Fruit fly (Drosophila melanogaster) whole organism, pupa: ENCODE measurements around the gene GCS1.
A peak's percentile ranks its signal among the peaks of the same experiment; 100 is the strongest.

Experiments
- CG10348 ChIP-seq: fragments of 200-800 bp; sonication (Bioruptor generic); IDR thresholded peaks from 2 replicates; pipeline ENCODE4 v1.3.6; 2022; ENCODE audit warnings: missing biosample characterization, missing genetic modification characterization
- CG12605 ChIP-seq: fragments of 200-800 bp; sonication (Bioruptor generic); IDR thresholded peaks from 2 replicates; pipeline ENCODE4 v1.3.6; 2022; ENCODE audit warnings: missing biosample characterization, missing genetic modification characterization
- CG13204 ChIP-seq: fragments of 200-800 bp; sonication (Bioruptor generic); optimal IDR thresholded peaks from 2 replicates; lab custom pipeline; 2018; ENCODE audit warnings: missing biosample characterization, mild to moderate bottlenecking, missing genetic modification characterization, moderate library complexity
- CG14655 ChIP-seq: fragments of 200-800 bp; sonication (Bioruptor generic); optimal IDR thresholded peaks from 3 replicates; lab custom pipeline; 2017; ENCODE audit warnings: mild to moderate bottlenecking, missing biosample characterization, missing genetic modification reagents, missing genetic modification characterization
- CG15710 ChIP-seq: fragments of 200-800 bp; sonication (Bioruptor generic); optimal IDR thresholded peaks from 2 replicates; lab custom pipeline; 2018; ENCODE audit warnings: missing biosample characterization, mild to moderate bottlenecking, missing genetic modification characterization, moderate library complexity
- CG17806 ChIP-seq: fragments of 200-800 bp; sonication (Bioruptor generic); optimal IDR thresholded peaks from 2 replicates; lab custom pipeline; 2018; ENCODE audit warnings: missing biosample characterization, mild to moderate bottlenecking, missing genetic modification characterization, moderate library complexity
- CG32121 ChIP-seq: fragments of 200-800 bp; sonication (Bioruptor generic); IDR thresholded peaks from 2 replicates; pipeline ENCODE4 v1.3.6; 2022; ENCODE audit warnings: missing biosample characterization, missing genetic modification characterization
- CG34367 ChIP-seq: fragments of 200-800 bp; sonication (Bioruptor generic); optimal IDR thresholded peaks from 2 replicates; lab custom pipeline; 2018; ENCODE audit warnings: missing biosample characterization, mild to moderate bottlenecking, missing genetic modification characterization
- CG4496 ChIP-seq: fragments of 200-800 bp; sonication (Bioruptor generic); IDR thresholded peaks from 3 replicates; pipeline ENCODE4 v1.3.6; 2022; ENCODE audit warnings: missing biosample characterization, missing genetic modification characterization
- CG8159 ChIP-seq: fragments of 200-800 bp; sonication (Bioruptor generic); optimal IDR thresholded peaks from 3 replicates; lab custom pipeline; 2018; ENCODE audit warnings: missing biosample characterization, mild to moderate bottlenecking, missing genetic modification characterization, moderate library complexity
- CG8301 ChIP-seq: fragments of 200-800 bp; sonication (Bioruptor generic); optimal IDR thresholded peaks from 2 replicates; lab custom pipeline; 2018; ENCODE audit warnings: missing biosample characterization, mild to moderate bottlenecking, missing genetic modification characterization
- CG9948 ChIP-seq: fragments of 200-800 bp; sonication (Bioruptor generic); optimal IDR thresholded peaks from 2 replicates; lab custom pipeline; 2018; ENCODE audit warnings: missing biosample characterization, mild to moderate bottlenecking, missing genetic modification characterization, moderate library complexity
- D1 ChIP-seq: fragments of 200-800 bp; sonication (Bioruptor generic); optimal IDR thresholded peaks from 2 replicates; lab custom pipeline; 2018; ENCODE audit warnings: missing biosample characterization, mild to moderate bottlenecking, missing genetic modification characterization, moderate library complexity
- EcR ChIP-seq: fragments of 200-800 bp; sonication (Bioruptor generic); optimal IDR thresholded peaks from 3 replicates; lab custom pipeline; 2019; ENCODE audit warnings: missing biosample characterization, missing genetic modification characterization, mild to moderate bottlenecking, moderate library complexity, missing genetic modification reagents
- Ets98B ChIP-seq: fragments of 200-800 bp; sonication (Bioruptor generic); IDR thresholded peaks from 2 replicates; pipeline ENCODE4 v1.3.6; 2022; ENCODE audit warnings: missing biosample characterization, missing genetic modification characterization
- Pif1A ChIP-seq: fragments of 200-800 bp; sonication (Bioruptor generic); optimal IDR thresholded peaks from 3 replicates; lab custom pipeline; 2016; ENCODE audit warnings: missing biosample characterization, missing genetic modification characterization
- Pif1B ChIP-seq: fragments of 200-800 bp; sonication (Bioruptor generic); optimal IDR thresholded peaks from 3 replicates; lab custom pipeline; 2016; ENCODE audit warnings: missing biosample characterization, missing genetic modification characterization
- Snoo ChIP-seq: fragments of 200-800 bp; sonication (Bioruptor generic); optimal IDR thresholded peaks from 3 replicates; lab custom pipeline; 2017; ENCODE audit warnings: missing biosample characterization, mild to moderate bottlenecking, missing genetic modification characterization, inconsistent platforms
- fd96Ca ChIP-seq: fragments of 200-800 bp; sonication (Bioruptor generic); IDR thresholded peaks from 3 replicates; pipeline ENCODE4 v1.3.6; 2022; ENCODE audit warnings: missing biosample characterization, missing genetic modification characterization
- gl ChIP-seq: fragments of 200-800 bp; sonication (Bioruptor generic); optimal IDR thresholded peaks from 2 replicates; lab custom pipeline; 2018; ENCODE audit warnings: missing biosample characterization, mild to moderate bottlenecking, missing genetic modification characterization
- rn ChIP-seq: fragments of 200-800 bp; sonication (Bioruptor generic); IDR thresholded peaks from 2 replicates; pipeline ENCODE4 v1.3.6; 2022; ENCODE audit warnings: missing biosample characterization, missing genetic modification characterization

GCS1 gene

DNA sequence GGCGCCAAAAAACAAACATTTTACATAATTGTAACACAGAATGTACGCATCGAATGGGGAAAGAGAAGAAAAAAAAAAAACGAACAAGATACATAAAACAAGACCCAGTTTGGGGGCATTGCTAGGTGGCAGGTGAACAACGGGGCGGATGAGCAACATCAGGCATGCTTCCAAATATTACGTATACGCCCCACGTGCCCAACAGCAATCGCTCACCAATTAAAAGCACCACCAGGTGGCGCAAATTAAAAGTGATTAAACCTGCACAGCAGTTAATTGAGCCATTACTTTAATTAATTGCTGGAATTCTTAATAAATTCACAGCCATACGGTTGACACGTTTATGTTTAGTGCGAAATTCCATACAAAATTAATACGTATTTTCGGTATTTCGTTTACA is 37.7 kb upstream of the GCS1 start:
- no peak for TF ChIP-seq CG32121 (GFP tag; lab: Robert Waterston, UW)
- TF ChIP-seq CG34367 (tag; lab: Kevin White, UChicago) = no peak
- no peak for TF ChIP-seq Pif1B (GFP tag; lab: Kevin White, UChicago)
- no peak for TF ChIP-seq CG14655 (GFP tag; lab: Kevin White, UChicago)
- TF ChIP-seq fd96Ca = no peak
- no peak for TF ChIP-seq CG8301 (tag; lab: Kevin White, UChicago)
- no peak for TF ChIP-seq Ets98B (GFP tag; lab: Robert Waterston, UW)
- no peak for TF ChIP-seq rn (GFP tag; lab: Robert Waterston, UW)
- no peak for TF ChIP-seq CG12605
- no peak for TF ChIP-seq gl (tag; lab: Kevin White, UChicago)
- no peak for TF ChIP-seq CG8159
- TF ChIP-seq CG17806 (tag; lab: Kevin White, UChicago) = no peak
- TF ChIP-seq CG10348 (GFP tag; lab: Robert Waterston, UW) = no peak
- TF ChIP-seq CG9948 (tag; lab: Kevin White, UChicago) = no peak
- no peak for TF ChIP-seq EcR (GFP tag; lab: Kevin White, UChicago)
- TF ChIP-seq Snoo (tag; lab: Kevin White, UChicago) = no peak
- TF ChIP-seq CG15710 (tag; lab: Kevin White, UChicago) = no peak
- no peak for TF ChIP-seq D1 (tag; lab: Kevin White, UChicago)
- no peak for TF ChIP-seq CG4496 (GFP tag; lab: Robert Waterston, UW)
- TF ChIP-seq CG13204 (GFP tag; lab: Kevin White, UChicago) = no peak

DNA sequence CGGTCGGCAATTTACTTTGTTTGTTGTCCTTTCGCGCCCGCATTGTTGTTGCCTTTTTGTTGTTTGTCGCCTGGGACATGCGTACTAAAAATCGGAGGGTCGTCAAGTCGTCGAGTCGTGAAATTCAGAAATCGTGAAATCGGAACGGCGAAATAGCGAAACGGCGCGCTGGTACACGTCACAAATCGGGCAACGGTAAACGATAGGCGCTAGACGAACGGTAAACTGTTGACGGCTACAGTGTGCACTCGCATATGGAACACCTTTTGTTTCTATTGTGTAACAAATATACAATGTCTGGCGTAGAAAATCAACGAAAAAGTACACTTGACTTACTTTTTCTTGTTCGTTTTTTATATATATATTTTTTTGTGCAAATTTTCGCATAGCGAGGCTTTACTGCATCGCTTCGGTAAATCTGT is 36.2 kb upstream of the GCS1 start:
- TF ChIP-seq CG10348 (GFP tag; lab: Robert Waterston, UW) (no peak), Ets98B (GFP tag; lab: Robert Waterston, UW) (peak; percentile 40), Snoo (tag; lab: Kevin White, UChicago) (no peak), CG15710 (tag; lab: Kevin White, UChicago) (peak; percentile 47), CG8159 (peak; percentile 45), CG17806 (tag; lab: Kevin White, UChicago) (peak; percentile 38), fd96Ca (peak; percentile 68; the same call in 2 of the 3 replicates), gl (tag; lab: Kevin White, UChicago) (no peak), D1 (tag; lab: Kevin White, UChicago) (no peak), CG14655 (GFP tag; lab: Kevin White, UChicago) (peak; percentile 23), CG13204 (GFP tag; lab: Kevin White, UChicago) (no peak), Pif1A (GFP tag; lab: Kevin White, UChicago) (peak; percentile 19), rn (GFP tag; lab: Robert Waterston, UW) (no peak), CG9948 (tag; lab: Kevin White, UChicago) (peak; percentile 28), CG34367 (tag; lab: Kevin White, UChicago) (peak; percentile 11), EcR (GFP tag; lab: Kevin White, UChicago) (no peak), CG12605 (no peak), CG4496 (GFP tag; lab: Robert Waterston, UW) (peak; percentile 69; the same call in 1 of the 3 replicates), CG8301 (tag; lab: Kevin White, UChicago) (no peak), CG32121 (GFP tag; lab: Robert Waterston, UW) (peak; percentile 58; the same call in 1 of the 2 replicates), Pif1B (GFP tag; lab: Kevin White, UChicago) (no peak)

DNA sequence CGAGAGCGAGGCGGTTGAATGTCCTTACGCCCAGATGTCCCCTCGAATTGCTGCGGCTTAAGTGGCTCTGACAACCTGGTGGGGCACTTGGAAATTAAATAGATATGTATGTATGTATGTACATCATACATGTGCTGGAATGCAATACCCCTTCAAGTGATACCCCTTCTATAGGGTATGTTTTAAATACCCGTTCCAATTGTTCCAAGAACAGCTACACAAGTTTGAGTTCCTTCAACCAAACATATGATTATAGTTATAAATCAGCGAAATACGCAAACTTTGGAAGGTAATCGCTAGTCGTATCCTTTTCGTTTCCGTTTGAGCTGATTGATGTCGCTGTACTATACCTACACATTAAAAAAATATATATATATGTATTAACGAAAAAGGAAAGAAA is 35.7 kb upstream of the GCS1 start:
- TF ChIP-seq D1 (tag; lab: Kevin White, UChicago) = no peak
- TF ChIP-seq CG8159 = peak; percentile 33

DNA sequence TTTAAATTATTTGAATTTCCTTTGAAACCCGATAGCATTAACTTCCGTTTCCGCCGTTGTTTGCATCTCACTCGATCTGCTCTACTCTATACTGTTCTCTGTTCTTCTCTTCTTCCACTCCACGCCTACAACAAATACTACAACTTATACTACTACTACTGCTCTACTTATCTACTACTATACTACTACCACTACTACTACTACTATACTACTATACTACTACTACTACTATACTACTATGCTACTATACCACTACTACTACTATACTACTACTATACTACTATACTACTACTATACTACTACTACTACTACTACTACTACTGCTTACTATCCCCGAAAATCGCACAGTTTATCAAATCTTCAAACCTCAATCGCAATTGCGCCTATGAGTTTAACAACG is 34.8 kb upstream of the GCS1 start:
- no peak for TF ChIP-seq rn (GFP tag; lab: Robert Waterston, UW)

DNA sequence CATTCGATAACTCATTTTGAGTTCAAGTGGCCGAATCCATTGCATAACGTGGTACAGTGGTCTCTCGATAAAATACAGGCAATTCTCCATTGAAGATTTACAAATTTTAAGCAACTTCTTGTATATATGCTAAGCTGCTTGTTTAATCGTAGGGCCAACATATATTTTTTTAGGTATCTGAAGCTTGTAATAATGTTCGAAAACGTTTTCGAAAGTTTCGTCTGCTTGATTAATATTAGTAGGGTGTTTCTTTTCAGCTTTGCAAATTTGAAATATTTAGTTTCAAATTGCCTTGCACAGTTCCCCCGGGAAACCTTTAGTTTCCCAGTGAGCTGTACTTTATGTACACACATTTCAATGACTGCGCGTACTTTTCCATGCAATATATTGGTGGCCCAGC is 31.9 kb upstream of the GCS1 start:
- no peak for TF ChIP-seq CG32121 (GFP tag; lab: Robert Waterston, UW)
- no peak for TF ChIP-seq Pif1A (GFP tag; lab: Kevin White, UChicago)
- no peak for TF ChIP-seq rn (GFP tag; lab: Robert Waterston, UW)
- TF ChIP-seq CG12605 = no peak
- TF ChIP-seq D1 (tag; lab: Kevin White, UChicago) = no peak
- no peak for TF ChIP-seq CG8301 (tag; lab: Kevin White, UChicago)
- TF ChIP-seq, all 21 proteins: peak for 0

DNA sequence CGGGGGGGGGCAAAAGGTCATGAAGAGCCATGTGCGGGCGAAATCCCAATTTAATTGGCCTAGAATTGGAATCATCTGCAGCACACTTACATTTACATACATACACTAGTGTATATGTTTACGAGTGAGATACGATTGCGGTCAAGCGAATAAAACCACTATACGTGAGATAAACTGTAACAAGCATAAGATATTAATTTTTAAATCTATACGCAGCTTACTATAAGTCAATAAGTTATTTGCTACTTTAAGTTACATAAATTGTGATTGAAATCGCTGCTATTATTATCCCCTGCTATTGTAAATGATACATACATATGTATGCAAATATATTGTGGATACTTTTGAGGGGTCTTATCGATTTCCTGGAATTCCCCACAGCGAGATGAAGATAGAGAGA is 31.3 kb upstream of the GCS1 start:
- TF ChIP-seq CG9948 (tag; lab: Kevin White, UChicago) = peak; percentile 3
- TF ChIP-seq CG10348 (GFP tag; lab: Robert Waterston, UW) = no peak
- TF ChIP-seq CG15710 (tag; lab: Kevin White, UChicago) = peak; percentile 20
- peak; percentile 27 for TF ChIP-seq CG34367 (tag; lab: Kevin White, UChicago)
- TF ChIP-seq CG8159 = peak; percentile 43
- peak; percentile 2 for TF ChIP-seq Pif1B (GFP tag; lab: Kevin White, UChicago)

DNA sequence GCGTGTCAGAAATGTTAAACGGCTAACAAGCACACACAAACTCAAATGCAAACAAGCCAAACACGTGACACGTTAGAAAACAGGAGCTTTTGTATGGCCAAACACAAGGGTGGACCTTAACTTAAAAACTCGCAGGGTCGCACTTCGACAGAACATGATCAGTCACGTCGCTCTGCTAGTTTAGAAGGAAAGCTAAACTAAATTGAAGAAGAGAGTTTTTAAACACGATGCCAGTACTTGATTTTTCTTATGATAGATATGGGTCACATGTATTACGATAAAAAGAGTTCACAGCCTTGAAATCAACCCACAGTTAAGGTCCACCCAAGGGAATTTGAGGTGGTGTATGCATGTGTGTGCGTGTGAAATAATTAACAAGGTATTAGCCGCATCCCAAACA is 30.6 kb upstream of the GCS1 start:
- TF ChIP-seq gl (tag; lab: Kevin White, UChicago) (no peak), Pif1A (GFP tag; lab: Kevin White, UChicago) (peak; percentile 7), CG9948 (tag; lab: Kevin White, UChicago) (peak; percentile 2), CG8159 (peak; percentile 69), CG14655 (GFP tag; lab: Kevin White, UChicago) (peak; percentile 16)
